Worm (Caenorhabditis elegans): ENCODE measurements around the gene acn-1.

DNA sequence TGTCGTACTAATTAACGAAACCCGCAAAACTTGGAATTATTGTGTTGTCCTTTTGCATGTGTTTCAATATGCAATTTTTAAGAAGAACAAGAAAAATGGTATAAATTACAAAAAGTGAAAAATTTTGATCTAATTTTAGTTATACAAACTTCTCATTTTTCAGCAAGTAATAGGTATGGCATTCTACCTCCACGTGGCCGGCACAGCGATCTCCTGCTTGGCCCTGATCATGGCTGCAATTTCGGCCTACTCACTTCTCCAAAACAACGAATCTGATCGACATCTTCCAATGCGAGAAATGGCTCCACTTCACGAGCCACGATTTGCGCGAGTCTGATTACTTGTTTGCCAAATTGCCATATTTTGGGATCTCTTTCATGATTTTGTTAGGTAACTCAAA lies 23.0 kb downstream of the acn-1 start:
- TF ChIP-seq ama-1 (optimal IDR thresholded peaks at IDR 0.05) (no peak), zag-1 (tag; optimal IDR thresholded peaks at IDR 0.05) (no peak), nhr-12 (tag; optimal IDR thresholded peaks at IDR 0.05) (no peak), egl-27 (tag; optimal IDR thresholded peaks at IDR 0.05) (no peak), snpc-4 (tag; optimal IDR thresholded peaks at IDR 0.05) (no peak), ceh-82 (tag; optimal IDR thresholded peaks at IDR 0.05) (no peak), elt-1 (tag; optimal IDR thresholded peaks at IDR 0.05) (no peak), nhr-77 (tag; optimal IDR thresholded peaks at IDR 0.05) (no peak), nhr-11 (tag; optimal IDR thresholded peaks at IDR 0.05) (no peak), alr-1 (tag; optimal IDR thresholded peaks at IDR 0.05) (no peak), lin-39 (tag; optimal IDR thresholded peaks at IDR 0.05) (no peak), ztf-4 (tag; optimal IDR thresholded peaks at IDR 0.05) (no peak), unc-62 (GFP tag; optimal IDR thresholded peaks at IDR 0.05) (no peak), mdl-1 (tag; optimal IDR thresholded peaks at IDR 0.05) (no peak)

Measured in whole organism, L2 larva.